Worm (Caenorhabditis elegans) whole organism, L4 larva: ENCODE data around the gene T19D2.3.

Experiments used
- D1046.2 ChIP-seq: fragments of 200-800 bp; sonication (Bioruptor generic); IDR thresholded peaks from 2 replicates; pipeline ENCODE4 v1.3.6; 2022; ENCODE audit warnings: missing genetic modification characterization, missing compliant biosample characterization
- F10B5.3 ChIP-seq: sonication (generic microtip); optimal IDR thresholded peaks from 2 replicates; lab custom pipeline; 2016; ENCODE audit warnings: mild to moderate bottlenecking, missing genetic modification characterization, missing compliant biosample characterization
- F37D6.2 ChIP-seq: sonication (generic microtip); optimal IDR thresholded peaks from 2 replicates; lab custom pipeline; 2016; ENCODE audit warnings: mild to moderate bottlenecking, missing genetic modification characterization, missing compliant biosample characterization
- F49E8.2 ChIP-seq: sonication (generic microtip); optimal IDR thresholded peaks from 2 replicates; lab custom pipeline; 2016; ENCODE audit warnings: missing compliant biosample characterization, mild to moderate bottlenecking, missing genetic modification characterization, borderline replicate concordance
- Y105C5A.15 ChIP-seq: fragments of 200-800 bp; sonication (Bioruptor generic); IDR thresholded peaks from 2 replicates; pipeline ENCODE4 v1.3.6; 2022; ENCODE audit warnings: missing genetic modification characterization, missing compliant biosample characterization
- Y48G9A.11 ChIP-seq: fragments of 200-800 bp; sonication (Bioruptor generic); IDR thresholded peaks from 2 replicates; pipeline ENCODE4 v1.3.6; 2022; ENCODE audit warnings: missing genetic modification reagents, missing genetic modification characterization, missing compliant biosample characterization
- Y5F2A.4 ChIP-seq: fragments of 200-800 bp; sonication (Bioruptor generic); optimal IDR thresholded peaks from 2 replicates; lab custom pipeline; 2018; ENCODE audit warnings: mild to moderate bottlenecking, missing genetic modification characterization, missing compliant biosample characterization
- Y75B8A.6 ChIP-seq: fragments of 200-800 bp; sonication (Bioruptor generic); IDR thresholded peaks from 2 replicates; pipeline ENCODE4 v1.3.6; 2022; ENCODE audit warnings: missing genetic modification reagents, missing genetic modification characterization, missing compliant biosample characterization
- ZK337.2 ChIP-seq: fragments of 200-800 bp; sonication (Bioruptor generic); IDR thresholded peaks from 2 replicates; pipeline ENCODE4 v1.3.6; 2022; ENCODE audit warnings: missing genetic modification reagents, missing genetic modification characterization, missing compliant biosample characterization
- ZK546.5 ChIP-seq, 2 experiments: sonication (generic microtip); optimal IDR thresholded peaks; 2 replicates each; lab custom pipeline; 2017; ENCODE audit warnings: missing biosample characterization in 2 of 2, missing genetic modification characterization in 2 of 2
- aly-2 ChIP-seq: sonication (generic microtip); optimal IDR thresholded peaks from 2 replicates; lab custom pipeline; 2018; ENCODE audit warnings: missing biosample characterization, missing genetic modification characterization
- ama-1 ChIP-seq: fragments of 150-350 bp; optimal IDR thresholded peaks from 2 replicates; lab custom pipeline; 2014; ENCODE audit warnings: inconsistent platforms, mixed read lengths
- arid-1 ChIP-seq: fragments of 200-800 bp; sonication (Bioruptor generic); conservative IDR thresholded peaks from 2 replicates; pipeline ENCODE4 v1.3.6; 2022; ENCODE audit warnings: missing genetic modification reagents, missing genetic modification characterization, missing compliant biosample characterization
- ceh-44 ChIP-seq: fragments of 200-800 bp; sonication (Bioruptor generic); IDR thresholded peaks from 2 replicates; pipeline ENCODE4 v1.3.6; 2022; ENCODE audit warnings: missing genetic modification reagents, missing genetic modification characterization, missing compliant biosample characterization
- ces-1 ChIP-seq: fragments of 150-350 bp; sonication (generic microtip); optimal IDR thresholded peaks from 4 replicates; lab custom pipeline; 2014; ENCODE audit warnings: missing biosample characterization, missing genetic modification reagents, missing genetic modification characterization
- daf-12 ChIP-seq: fragments of 150-350 bp; optimal IDR thresholded peaks from 2 replicates; lab custom pipeline; 2014; ENCODE audit warnings: missing biosample characterization, missing genetic modification reagents, missing genetic modification characterization
- daf-16 ChIP-seq, 3 experiments: sonication (generic microtip); optimal IDR thresholded peaks; 2 replicates each; lab custom pipeline; 2016 to 2017; ENCODE audit warnings: missing genetic modification characterization in 3 of 3, missing genetic modification reagents in 3 of 3, mild to moderate bottlenecking in 2 of 3, missing compliant biosample characterization in 2 of 3, missing biosample characterization in 1 of 3, moderate library complexity in 1 of 3
- dmd-9 ChIP-seq: fragments of 200-800 bp; sonication (Bioruptor generic); IDR thresholded peaks from 2 replicates; pipeline ENCODE4 v1.3.6; 2022; ENCODE audit warnings: missing genetic modification reagents, missing genetic modification characterization, missing compliant biosample characterization
- dve-1 ChIP-seq: sonication (generic microtip); optimal IDR thresholded peaks from 2 replicates; lab custom pipeline; 2017; ENCODE audit warnings: antibody characterized with exemption, mild to moderate bottlenecking, missing genetic modification characterization, missing compliant biosample characterization; ENCODE audit not compliant: insufficient read depth
- egl-27 ChIP-seq: sonication (generic microtip); optimal IDR thresholded peaks from 3 replicates; lab custom pipeline; 2017; ENCODE audit warnings: missing biosample characterization, missing genetic modification reagents, missing genetic modification characterization
- hlh-11 ChIP-seq: fragments of 200-800 bp; sonication (Bioruptor generic); optimal IDR thresholded peaks from 2 replicates; lab custom pipeline; 2018; ENCODE audit warnings: mild to moderate bottlenecking, missing genetic modification characterization, missing compliant biosample characterization
- hmg-1.1 ChIP-seq: fragments of 200-800 bp; sonication (Bioruptor generic); IDR thresholded peaks from 2 replicates; pipeline ENCODE4 v1.3.6; 2022; ENCODE audit warnings: missing genetic modification reagents, missing genetic modification characterization, missing compliant biosample characterization
- jun-1 ChIP-seq: fragments of 150-350 bp; optimal IDR thresholded peaks from 2 replicates; lab custom pipeline; 2014; ENCODE audit warnings: missing biosample characterization, missing genetic modification reagents, missing genetic modification characterization
- lim-7 ChIP-seq: fragments of 200-800 bp; sonication (Bioruptor generic); IDR thresholded peaks from 2 replicates; pipeline ENCODE4 v1.3.6; 2022; ENCODE audit warnings: missing genetic modification characterization, missing compliant biosample characterization
- lin-1 ChIP-seq: fragments of 200-800 bp; sonication (Bioruptor generic); IDR thresholded peaks from 2 replicates; pipeline ENCODE4 v1.3.6; 2022; ENCODE audit warnings: missing genetic modification reagents, missing genetic modification characterization, missing compliant biosample characterization
- lin-13 ChIP-seq: fragments of 150-350 bp; optimal IDR thresholded peaks from 2 replicates; lab custom pipeline; 2014; ENCODE audit warnings: missing biosample characterization, missing genetic modification reagents, missing genetic modification characterization
- lin-29 ChIP-seq: fragments of 200-800 bp; sonication (Bioruptor generic); IDR thresholded peaks from 2 replicates; pipeline ENCODE4 v1.3.6; 2022; ENCODE audit warnings: missing genetic modification reagents, missing genetic modification characterization, missing compliant biosample characterization
- lin-39 ChIP-seq: fragments of 150-350 bp; optimal IDR thresholded peaks from 2 replicates; lab custom pipeline; 2014; ENCODE audit warnings: missing biosample characterization, missing genetic modification reagents, missing genetic modification characterization
- lsy-2 ChIP-seq, 2 experiments: fragments of 150-350 bp in 1 of 2; sonication (generic microtip) in 1 of 2; optimal IDR thresholded peaks; 2 replicates each; lab custom pipeline; 2014 to 2017; ENCODE audit warnings: missing biosample characterization in 2 of 2, missing genetic modification characterization in 2 of 2
- mdl-1 ChIP-seq, 2 experiments: fragments of 150-350 bp in 1 of 2; sonication (generic microtip) in 1 of 2; optimal IDR thresholded peaks; 2 replicates each; lab custom pipeline; 2014 to 2017; ENCODE audit warnings: missing biosample characterization in 2 of 2, missing genetic modification characterization in 2 of 2
- mep-1 ChIP-seq: fragments of 150-350 bp; sonication (generic microtip); optimal IDR thresholded peaks from 3 replicates; lab custom pipeline; 2014; ENCODE audit warnings: missing biosample characterization, missing genetic modification characterization
- mxl-2 ChIP-seq: fragments of 200-800 bp; sonication (Bioruptor generic); conservative IDR thresholded peaks from 2 replicates; pipeline ENCODE4 v1.3.6; 2022; ENCODE audit warnings: missing genetic modification reagents, missing genetic modification characterization, missing compliant biosample characterization
- nhr-102 ChIP-seq: sonication (generic microtip); optimal IDR thresholded peaks from 2 replicates; lab custom pipeline; 2016; ENCODE audit warnings: mild to moderate bottlenecking, missing genetic modification characterization, moderate library complexity, missing compliant biosample characterization
- nhr-111 ChIP-seq: fragments of 200-800 bp; sonication (Bioruptor generic); optimal IDR thresholded peaks from 2 replicates; lab custom pipeline; 2018; ENCODE audit warnings: mild to moderate bottlenecking, missing genetic modification characterization, missing compliant biosample characterization
- nhr-25 ChIP-seq: sonication (generic microtip); optimal IDR thresholded peaks from 2 replicates; lab custom pipeline; 2017; ENCODE audit warnings: missing genetic modification characterization, mild to moderate bottlenecking, missing compliant biosample characterization, antibody characterized with exemption, moderate library complexity, borderline replicate concordance; ENCODE audit not compliant: insufficient read depth
- nhr-28 ChIP-seq: fragments of 150-350 bp; optimal IDR thresholded peaks from 2 replicates; lab custom pipeline; 2014; ENCODE audit warnings: missing biosample characterization, missing genetic modification characterization
- nhr-42 ChIP-seq: fragments of 200-800 bp; sonication (Bioruptor generic); IDR thresholded peaks from 2 replicates; pipeline ENCODE4 v1.3.6; 2022; ENCODE audit warnings: missing genetic modification characterization, missing compliant biosample characterization
- nhr-6 ChIP-seq: fragments of 150-350 bp; optimal IDR thresholded peaks from 2 replicates; lab custom pipeline; 2014; ENCODE audit warnings: missing biosample characterization, missing genetic modification characterization
- nhr-76 ChIP-seq: fragments of 150-350 bp; optimal IDR thresholded peaks from 2 replicates; lab custom pipeline; 2014; ENCODE audit warnings: missing biosample characterization, missing genetic modification characterization
- nhr-77 ChIP-seq: fragments of 150-350 bp; optimal IDR thresholded peaks from 2 replicates; lab custom pipeline; 2014; ENCODE audit warnings: missing biosample characterization, missing genetic modification characterization
- pha-4 ChIP-seq, 2 experiments: fragments of 150-350 bp in 1 of 2; fragments of 200-800 bp in 1 of 2; sonication (Bioruptor generic) in 1 of 2; IDR thresholded peaks in 1 of 2; optimal IDR thresholded peaks in 1 of 2; 2 replicates each; pipeline versions ENCODE4 v1.3.6 to Lab custom; 2014 to 2022; ENCODE audit warnings: missing genetic modification characterization in 2 of 2, missing genetic modification reagents in 2 of 2, missing biosample characterization in 1 of 2, missing compliant biosample characterization in 1 of 2
- pqm-1 ChIP-seq: sonication (generic microtip); optimal IDR thresholded peaks from 2 replicates; lab custom pipeline; 2017; ENCODE audit warnings: missing biosample characterization, missing genetic modification characterization
- rbr-2 ChIP-seq: sonication (generic microtip); optimal IDR thresholded peaks from 2 replicates; lab custom pipeline; 2016; ENCODE audit warnings: missing genotype, missing genetic modification characterization, missing compliant biosample characterization
- saeg-2 ChIP-seq: fragments of 200-800 bp; sonication (Bioruptor generic); IDR thresholded peaks from 2 replicates; pipeline ENCODE4 v1.3.6; 2022; ENCODE audit warnings: missing genetic modification reagents, missing genetic modification characterization, missing compliant biosample characterization
- set-16 ChIP-seq: fragments of 200-800 bp; sonication (Bioruptor generic); IDR thresholded peaks from 2 replicates; pipeline ENCODE4 v1.3.6; 2022; ENCODE audit warnings: missing genetic modification reagents, missing genetic modification characterization, missing compliant biosample characterization
- snpc-1.2 ChIP-seq: fragments of 200-800 bp; sonication (Bioruptor generic); IDR thresholded peaks from 2 replicates; pipeline ENCODE4 v1.3.6; 2022; ENCODE audit warnings: missing genetic modification reagents, missing genetic modification characterization, missing compliant biosample characterization
- unc-39 ChIP-seq: sonication (generic microtip); optimal IDR thresholded peaks from 2 replicates; lab custom pipeline; 2017; ENCODE audit warnings: missing biosample characterization, missing genetic modification characterization
- zfp-2 ChIP-seq: sonication (generic microtip); optimal IDR thresholded peaks from 2 replicates; lab custom pipeline; 2016; ENCODE audit warnings: mild to moderate bottlenecking, missing genetic modification characterization, missing compliant biosample characterization
- zip-2 ChIP-seq: fragments of 150-350 bp; optimal IDR thresholded peaks from 2 replicates; lab custom pipeline; 2014; ENCODE audit warnings: missing biosample characterization, missing genetic modification characterization
- ztf-7 ChIP-seq: fragments of 150-350 bp; optimal IDR thresholded peaks from 2 replicates; lab custom pipeline; 2014; ENCODE audit warnings: missing biosample characterization, missing genetic modification characterization

Gene T19D2.3

ce11 chrX:3969980-3970403 lies 30.9 kb downstream of the T19D2.3 start (continued):
- TF ChIP-seq arid-1 = peak; percentile 87
- TF ChIP-seq hmg-1.1 (GFP tag; lab: Robert Waterston, UW) = peak; percentile 94
- no peak for TF ChIP-seq F10B5.3
- peak; percentile 66 for TF ChIP-seq nhr-77
- TF ChIP-seq lin-1 (GFP tag; lab: Robert Waterston, UW) = peak; percentile 39; the same call in 1 of the 2 replicates
- peak; percentile 62 for TF ChIP-seq nhr-102 (tag; lab: Kevin White, UChicago)
- TF ChIP-seq lin-39 = no peak
- TF ChIP-seq Y5F2A.4 (GFP tag; lab: Kevin White, UChicago) = peak; percentile 59
- peak; percentile 45; the same call in 1 of the 2 replicates for TF ChIP-seq Y105C5A.15 (GFP tag; lab: Robert Waterston, UW)
- TF ChIP-seq nhr-6 (tag; lab: Kevin White, UChicago) = peak; percentile 63
- no peak for TF ChIP-seq unc-39 (tag; lab: Kevin White, UChicago)
- TF ChIP-seq set-16 (GFP tag; lab: Robert Waterston, UW) = peak; percentile 66
- no peak for TF ChIP-seq ama-1 (lab: Kevin White, UChicago)
- peak; percentile 88 for TF ChIP-seq pha-4 (GFP tag; IDR thresholded peaks at IDR 0.05; lab: Robert Waterston, UW)
- TF ChIP-seq pha-4 (tag; optimal IDR thresholded peaks at IDR 0.05; lab: Kevin White, UChicago) = no peak
- peak; percentile 88 for TF ChIP-seq mep-1 (tag; lab: Kevin White, UChicago)
- peak in 1 of 2 experiments; percentile 78 for TF ChIP-seq mdl-1 (tag; optimal IDR thresholded peaks at IDR 0.05; lab: Kevin White, UChicago)
- TF ChIP-seq ZK546.5 (tag; optimal IDR thresholded peaks at IDR 0.05; lab: Kevin White, UChicago) = no peak
- peak; percentile 14 for TF ChIP-seq ztf-7 (tag; lab: Kevin White, UChicago)
- TF ChIP-seq nhr-76 = no peak
- TF ChIP-seq ceh-44 (GFP tag; lab: Robert Waterston, UW) = peak; percentile 44; the same call in 1 of the 2 replicates
- TF ChIP-seq F49E8.2 (tag; lab: Kevin White, UChicago) = peak; percentile 65
- TF ChIP-seq snpc-1.2 (GFP tag; lab: Robert Waterston, UW) = peak; percentile 93
- peak; percentile 80 for TF ChIP-seq lim-7
- peak; percentile 15 for TF ChIP-seq lin-13 (GFP tag; lab: Kevin White, UChicago)
- no peak for TF ChIP-seq daf-12 (tag; lab: Kevin White, UChicago)
- TF ChIP-seq daf-16 (GFP tag; optimal IDR thresholded peaks at IDR 0.05; lab: Kevin White, UChicago) = peak; percentile 66 to 75
- TF ChIP-seq daf-16 (tag; optimal IDR thresholded peaks at IDR 0.05; lab: Kevin White, UChicago) = peak; percentile 86
- TF ChIP-seq ZK337.2 (GFP tag; lab: Robert Waterston, UW) = peak; percentile 77
- TF ChIP-seq Y75B8A.6 (GFP tag; lab: Robert Waterston, UW) = 0 out of 2 replicates have a peak, but pooled peaks have one; percentile 74
- TF ChIP-seq mxl-2 (GFP tag; lab: Robert Waterston, UW) = peak; percentile 87
- TF ChIP-seq egl-27 (tag; lab: Kevin White, UChicago) = no peak
- TF ChIP-seq ces-1 (GFP tag; lab: Kevin White, UChicago) = no peak
- peak; percentile 76 for TF ChIP-seq hlh-11 (tag; lab: Kevin White, UChicago)
- TF ChIP-seq Y48G9A.11 (GFP tag; lab: Robert Waterston, UW) = peak; percentile 83
- peak; percentile 82 for TF ChIP-seq saeg-2 (GFP tag; lab: Robert Waterston, UW)
- TF ChIP-seq nhr-42 (GFP tag; lab: Robert Waterston, UW) = peak; percentile 88
- TF ChIP-seq dmd-9 (GFP tag; lab: Robert Waterston, UW) = peak; percentile 85
- peak; percentile 66; the same call in 1 of the 2 replicates for TF ChIP-seq lin-29 (GFP tag; lab: Robert Waterston, UW)
- peak; percentile 85 for TF ChIP-seq D1046.2 (GFP tag; lab: Robert Waterston, UW)
- no peak for TF ChIP-seq aly-2
- TF ChIP-seq pqm-1 = no peak
- peak; percentile 56 for TF ChIP-seq F37D6.2 (tag; lab: Kevin White, UChicago)
- peak; percentile 9 for TF ChIP-seq zip-2 (tag; lab: Kevin White, UChicago)
- no peak for TF ChIP-seq zfp-2 (tag; lab: Kevin White, UChicago)
- peak; percentile 83 for TF ChIP-seq rbr-2 (tag; lab: Kevin White, UChicago)
- TF ChIP-seq lsy-2 (tag; optimal IDR thresholded peaks at IDR 0.05; lab: Kevin White, UChicago) = peak; percentile 34 to 67
- no peak for TF ChIP-seq jun-1
- peak; percentile 46 for TF ChIP-seq nhr-25 (tag; lab: Kevin White, UChicago)
- TF ChIP-seq nhr-111 (GFP tag; lab: Kevin White, UChicago) = peak; percentile 50
- peak; percentile 48 for TF ChIP-seq nhr-28
- TF ChIP-seq dve-1 = peak; percentile 76
